Fruit fly (Drosophila melanogaster) whole organism, prepupa: ENCODE results near the gene CG10177.

Experiments
- Blimp-1 ChIP-seq: fragments of 200-800 bp; sonication (Bioruptor generic); optimal IDR thresholded peaks from 3 replicates; lab custom pipeline; 2017; ENCODE audit warnings: missing biosample characterization, missing genetic modification characterization, mild to moderate bottlenecking, moderate library complexity, missing genetic modification reagents
- CG10631 ChIP-seq: fragments of 200-800 bp; sonication (Bioruptor generic); optimal IDR thresholded peaks from 2 replicates; lab custom pipeline; 2016; ENCODE audit warnings: missing biosample characterization, missing genetic modification characterization
- CG11294 ChIP-seq: fragments of 200-800 bp; sonication (Bioruptor generic); IDR thresholded peaks from 2 replicates; pipeline ENCODE4 v1.3.6; 2022; ENCODE audit warnings: missing biosample characterization, missing genetic modification characterization
- CG11762 ChIP-seq: fragments of 200-800 bp; sonication (Bioruptor generic); optimal IDR thresholded peaks from 3 replicates; lab custom pipeline; 2016; ENCODE audit warnings: missing biosample characterization, missing genetic modification characterization; ENCODE audit not compliant: insufficient read depth
- CG15336 ChIP-seq: fragments of 200-800 bp; sonication (Bioruptor generic); IDR thresholded peaks from 2 replicates; pipeline ENCODE4 v1.3.6; 2022; ENCODE audit warnings: missing biosample characterization, missing genetic modification characterization
- CG1621 ChIP-seq: fragments of 200-800 bp; sonication (Bioruptor generic); optimal IDR thresholded peaks from 3 replicates; lab custom pipeline; 2018; ENCODE audit warnings: missing biosample characterization, mild to moderate bottlenecking, missing genetic modification characterization
- CG16779 ChIP-seq: fragments of 200-800 bp; sonication (Bioruptor generic); optimal IDR thresholded peaks from 3 replicates; lab custom pipeline; 2017; ENCODE audit warnings: missing biosample characterization, mild to moderate bottlenecking, missing genetic modification characterization
- CG3032 ChIP-seq: fragments of 200-800 bp; optimal IDR thresholded peaks from 2 replicates; lab custom pipeline; 2019; ENCODE audit warnings: missing biosample characterization, mild to moderate bottlenecking, missing genetic modification characterization, moderate library complexity
- CG31627 ChIP-seq: fragments of 200-800 bp; sonication (Bioruptor generic); optimal IDR thresholded peaks from 3 replicates; lab custom pipeline; 2016; ENCODE audit warnings: missing biosample characterization, missing genetic modification characterization
- CG32006 ChIP-seq: fragments of 200-800 bp; sonication (Bioruptor generic); optimal IDR thresholded peaks from 3 replicates; lab custom pipeline; 2017; ENCODE audit warnings: missing biosample characterization, mild to moderate bottlenecking, missing genetic modification characterization
- CG34406 ChIP-seq: fragments of 200-800 bp; sonication (Bioruptor generic); optimal IDR thresholded peaks from 3 replicates; lab custom pipeline; 2016; ENCODE audit warnings: missing biosample characterization, missing genetic modification characterization
- CG4318 ChIP-seq: fragments of 200-800 bp; sonication (Bioruptor generic); optimal IDR thresholded peaks from 3 replicates; lab custom pipeline; 2017; ENCODE audit warnings: missing biosample characterization, mild to moderate bottlenecking, missing genetic modification characterization
- CG6163 ChIP-seq: fragments of 200-800 bp; sonication (Bioruptor generic); IDR thresholded peaks from 3 replicates; pipeline ENCODE4 v1.3.6; 2022; ENCODE audit warnings: missing biosample characterization, missing genetic modification characterization
- CG6276 ChIP-seq: fragments of 200-800 bp; sonication (Bioruptor generic); optimal IDR thresholded peaks from 2 replicates; lab custom pipeline; 2017; ENCODE audit warnings: missing biosample characterization, mild to moderate bottlenecking, missing genetic modification characterization
- CG6792 ChIP-seq: fragments of 200-800 bp; sonication (Bioruptor generic); optimal IDR thresholded peaks from 3 replicates; lab custom pipeline; 2016; ENCODE audit warnings: missing biosample characterization, missing genetic modification characterization
- CG6808 ChIP-seq: fragments of 200-800 bp; sonication (Bioruptor generic); optimal IDR thresholded peaks from 3 replicates; lab custom pipeline; 2017; ENCODE audit warnings: missing biosample characterization, missing genetic modification characterization, mild to moderate bottlenecking, moderate library complexity, missing genetic modification reagents
- CG6854 ChIP-seq: fragments of 200-800 bp; sonication (Bioruptor generic); optimal IDR thresholded peaks from 2 replicates; lab custom pipeline; 2017; ENCODE audit warnings: missing biosample characterization, mild to moderate bottlenecking, missing genetic modification characterization
- CG8119 ChIP-seq: fragments of 200-800 bp; sonication (Bioruptor generic); IDR thresholded peaks from 3 replicates; pipeline ENCODE4 v1.3.6; 2022; ENCODE audit warnings: missing biosample characterization, missing genetic modification characterization
- CG8319 ChIP-seq: fragments of 200-800 bp; sonication (Bioruptor generic); optimal IDR thresholded peaks from 3 replicates; lab custom pipeline; 2016; ENCODE audit warnings: missing biosample characterization, missing genetic modification characterization
- CG8632 ChIP-seq: fragments of 200-800 bp; sonication (Bioruptor generic); optimal IDR thresholded peaks from 3 replicates; lab custom pipeline; 2016; ENCODE audit warnings: missing biosample characterization, missing genetic modification characterization
- CG9139 ChIP-seq: fragments of 200-800 bp; sonication (Bioruptor generic); optimal IDR thresholded peaks from 3 replicates; lab custom pipeline; 2017; ENCODE audit warnings: missing biosample characterization, mild to moderate bottlenecking, missing genetic modification characterization
- Eip78C ChIP-seq: fragments of 200-800 bp; sonication (Bioruptor generic); peaks from one replicate; lab custom pipeline; 2016; ENCODE audit warnings: missing biosample characterization, missing genetic modification characterization
- Eip93F ChIP-seq: fragments of 200-800 bp; sonication (Bioruptor generic); optimal IDR thresholded peaks from 2 replicates; lab custom pipeline; 2016; ENCODE audit warnings: missing biosample characterization, mild to moderate bottlenecking, missing genetic modification characterization
- Ets21C ChIP-seq: fragments of 200-800 bp; sonication (Bioruptor generic); optimal IDR thresholded peaks from 3 replicates; lab custom pipeline; 2016; ENCODE audit warnings: missing biosample characterization, missing genetic modification characterization
- Ets96B ChIP-seq: fragments of 200-800 bp; optimal IDR thresholded peaks from 2 replicates; lab custom pipeline; 2019; ENCODE audit warnings: missing biosample characterization, mild to moderate bottlenecking, missing genetic modification characterization, moderate library complexity
- Gug ChIP-seq: fragments of 200-800 bp; sonication (Bioruptor generic); IDR thresholded peaks from 2 replicates; pipeline ENCODE4 v1.3.6; 2022; ENCODE audit warnings: missing biosample characterization, missing genetic modification characterization
- Hr38 ChIP-seq: sonication (Bioruptor generic); optimal IDR thresholded peaks from 2 replicates; lab custom pipeline; 2016; ENCODE audit warnings: missing biosample characterization, missing genetic modification characterization
- Hr39 ChIP-seq: fragments of 200-800 bp; sonication (Bioruptor generic); optimal IDR thresholded peaks from 2 replicates; lab custom pipeline; 2016; ENCODE audit warnings: missing biosample characterization, missing genetic modification characterization
- Hr4 ChIP-seq: fragments of 200-800 bp; sonication (Bioruptor generic); optimal IDR thresholded peaks from 3 replicates; lab custom pipeline; 2016; ENCODE audit warnings: missing biosample characterization, missing genetic modification characterization
- Met ChIP-seq: fragments of 200-800 bp; sonication (Bioruptor generic); optimal IDR thresholded peaks from 3 replicates; lab custom pipeline; 2016; ENCODE audit warnings: missing biosample characterization, missing genetic modification characterization
- OdsH ChIP-seq: fragments of 200-800 bp; sonication (Bioruptor generic); optimal IDR thresholded peaks from 3 replicates; lab custom pipeline; 2016; ENCODE audit warnings: missing biosample characterization, missing genetic modification characterization
- Smox ChIP-seq: fragments of 200-800 bp; sonication (Bioruptor generic); optimal IDR thresholded peaks from 3 replicates; lab custom pipeline; 2016; ENCODE audit warnings: missing biosample characterization, missing genetic modification characterization
- Sox102F ChIP-seq: fragments of 200-800 bp; sonication (Bioruptor generic); optimal IDR thresholded peaks from 2 replicates; lab custom pipeline; 2016; ENCODE audit warnings: missing biosample characterization, mild to moderate bottlenecking, missing genetic modification characterization
- Sox14 ChIP-seq: fragments of 200-800 bp; sonication (Bioruptor generic); optimal IDR thresholded peaks from 3 replicates; lab custom pipeline; 2016; ENCODE audit warnings: missing biosample characterization, missing genetic modification characterization
- Sox15 ChIP-seq: fragments of 200-800 bp; sonication (Bioruptor generic); optimal IDR thresholded peaks from 3 replicates; lab custom pipeline; 2016; ENCODE audit warnings: missing biosample characterization, missing genetic modification characterization
- achi ChIP-seq: fragments of 200-800 bp; sonication (Bioruptor generic); optimal IDR thresholded peaks from 3 replicates; lab custom pipeline; 2016; ENCODE audit warnings: missing biosample characterization, missing genetic modification characterization
- acj6 ChIP-seq: fragments of 200-800 bp; sonication (Bioruptor generic); optimal IDR thresholded peaks from 3 replicates; lab custom pipeline; 2016; ENCODE audit warnings: missing biosample characterization, missing genetic modification characterization
- cyc ChIP-seq: fragments of 200-800 bp; sonication (Bioruptor generic); optimal IDR thresholded peaks from 3 replicates; lab custom pipeline; 2016; ENCODE audit warnings: missing biosample characterization, missing genetic modification characterization
- dac ChIP-seq: fragments of 200-800 bp; sonication (Bioruptor generic); optimal IDR thresholded peaks from 2 replicates; lab custom pipeline; 2017; ENCODE audit warnings: missing biosample characterization, mild to moderate bottlenecking, missing genetic modification characterization
- dsx ChIP-seq: fragments of 200-800 bp; optimal IDR thresholded peaks from 3 replicates; lab custom pipeline; 2019; ENCODE audit warnings: missing biosample characterization, mild to moderate bottlenecking, missing genetic modification characterization, moderate library complexity; ENCODE audit not compliant: poor library complexity, severe bottlenecking
- eg ChIP-seq: fragments of 200-800 bp; sonication (Bioruptor generic); IDR thresholded peaks from 3 replicates; pipeline ENCODE4 v1.3.6; 2022; ENCODE audit warnings: missing biosample characterization, missing genetic modification characterization
- esn ChIP-seq: fragments of 200-800 bp; sonication (Bioruptor generic); optimal IDR thresholded peaks from 2 replicates; lab custom pipeline; 2016; ENCODE audit warnings: missing biosample characterization, mild to moderate bottlenecking, missing genetic modification characterization, moderate library complexity
- fd85E ChIP-seq: fragments of 200-800 bp; sonication (Bioruptor generic); optimal IDR thresholded peaks from 3 replicates; lab custom pipeline; 2016; ENCODE audit warnings: missing biosample characterization, missing genetic modification characterization
- fkh ChIP-seq: fragments of 200-800 bp; sonication (Bioruptor generic); optimal IDR thresholded peaks from 3 replicates; lab custom pipeline; 2017; ENCODE audit warnings: missing biosample characterization, mild to moderate bottlenecking, missing genetic modification characterization, moderate library complexity
- lz ChIP-seq: fragments of 200-800 bp; sonication (Bioruptor generic); optimal IDR thresholded peaks from 3 replicates; lab custom pipeline; 2016; ENCODE audit warnings: missing biosample characterization, missing genetic modification characterization
- net ChIP-seq: fragments of 200-800 bp; sonication (Bioruptor generic); optimal IDR thresholded peaks from 3 replicates; lab custom pipeline; 2016; ENCODE audit warnings: missing biosample characterization, missing genetic modification characterization
- pdm3 ChIP-seq: fragments of 200-800 bp; sonication (Bioruptor generic); optimal IDR thresholded peaks from 3 replicates; lab custom pipeline; 2016; ENCODE audit warnings: missing biosample characterization, missing genetic modification characterization
- salr ChIP-seq, 2 experiments: fragments of 200-800 bp; sonication (Bioruptor generic); optimal IDR thresholded peaks; 3 replicates each; lab custom pipeline; 2016 to 2018; ENCODE audit warnings: missing biosample characterization in 2 of 2, missing genetic modification characterization in 2 of 2, mild to moderate bottlenecking in 1 of 2
- spab ChIP-seq: fragments of 200-800 bp; sonication (Bioruptor generic); optimal IDR thresholded peaks from 2 replicates; lab custom pipeline; 2017; ENCODE audit warnings: missing biosample characterization, mild to moderate bottlenecking, missing genetic modification characterization, missing genetic modification reagents
- ss ChIP-seq, 2 experiments: fragments of 200-800 bp; sonication (Bioruptor generic); optimal IDR thresholded peaks; 2 replicates in 1 of 2; 3 replicates in 1 of 2; lab custom pipeline; 2017 to 2018; ENCODE audit warnings: mild to moderate bottlenecking in 2 of 2, missing biosample characterization in 2 of 2, missing genetic modification characterization in 2 of 2, moderate library complexity in 1 of 2
- svp ChIP-seq: fragments of 200-800 bp; sonication (Bioruptor generic); peaks from one replicate; lab custom pipeline; 2016; ENCODE audit warnings: missing biosample characterization, missing genetic modification characterization
- topi ChIP-seq: fragments of 200-800 bp; sonication (Bioruptor generic); optimal IDR thresholded peaks from 3 replicates; lab custom pipeline; 2016; ENCODE audit warnings: missing biosample characterization, missing genetic modification characterization
- vri ChIP-seq: fragments of 200-800 bp; sonication (Bioruptor generic); optimal IDR thresholded peaks from 3 replicates; lab custom pipeline; 2016; ENCODE audit warnings: missing biosample characterization, mild to moderate bottlenecking, missing genetic modification characterization

Gene CG10177

dm6 chr3R:23496488-23496887 is 24.9 kb downstream of the CG10177 start:
- peak; percentile 38 for TF ChIP-seq cyc (GFP tag; lab: Kevin White, UChicago)
- TF ChIP-seq CG6163 (GFP tag; lab: Robert Waterston, UW): no peak
- TF ChIP-seq acj6 (GFP tag; lab: Kevin White, UChicago): peak; percentile 54
- TF ChIP-seq lz (GFP tag; lab: Kevin White, UChicago): peak; percentile 25
- peak; percentile 48 for TF ChIP-seq Smox (GFP tag; lab: Kevin White, UChicago)
- no peak for TF ChIP-seq fd85E
- TF ChIP-seq CG6808 (GFP tag; lab: Kevin White, UChicago): peak; percentile 25
- no peak for TF ChIP-seq CG11294 (GFP tag; lab: Robert Waterston, UW)
- no peak for TF ChIP-seq Hr38 (GFP tag; lab: Kevin White, UChicago)
- TF ChIP-seq Eip78C (GFP tag; lab: Kevin White, UChicago): peak; percentile 86
- TF ChIP-seq pdm3 (GFP tag; lab: Kevin White, UChicago): peak; percentile 15
- no peak for TF ChIP-seq eg
- no peak for TF ChIP-seq fkh (GFP tag; lab: Kevin White, UChicago)
- TF ChIP-seq Sox102F: no peak
- no peak for TF ChIP-seq CG4318 (GFP tag; lab: Kevin White, UChicago)
- TF ChIP-seq CG8319 (GFP tag; lab: Kevin White, UChicago): peak; percentile 21
- TF ChIP-seq Ets96B (tag; lab: Kevin White, UChicago): peak; percentile 18
- TF ChIP-seq CG6854 (GFP tag; lab: Kevin White, UChicago): no peak
- peak; percentile 85 for TF ChIP-seq svp
- TF ChIP-seq CG10631 (GFP tag; lab: Kevin White, UChicago): peak; percentile 38
- peak; percentile 20 for TF ChIP-seq Blimp-1 (GFP tag; lab: Kevin White, UChicago)
- TF ChIP-seq CG31627 (GFP tag; lab: Kevin White, UChicago): peak; percentile 42
- TF ChIP-seq CG16779 (tag; lab: Kevin White, UChicago): no peak
- peak; percentile 22 for TF ChIP-seq Hr39 (GFP tag; lab: Kevin White, UChicago)
- TF ChIP-seq Gug: no peak
- TF ChIP-seq dac: no peak
- TF ChIP-seq Ets21C (GFP tag; lab: Kevin White, UChicago): no peak
- TF ChIP-seq CG8632 (GFP tag; lab: Kevin White, UChicago): peak; percentile 70
- peak in 1 of 2 experiments; percentile 50 for TF ChIP-seq ss (GFP tag; optimal IDR thresholded peaks at IDR 0.05; lab: Kevin White, UChicago)
- TF ChIP-seq salr (GFP tag; optimal IDR thresholded peaks at IDR 0.05; lab: Kevin White, UChicago): no peak
- no peak for TF ChIP-seq CG8119 (GFP tag; lab: Robert Waterston, UW)
- peak; percentile 36 for TF ChIP-seq CG3032 (tag; lab: Kevin White, UChicago)
- no peak for TF ChIP-seq CG9139 (GFP tag; lab: Kevin White, UChicago)
- peak; percentile 22 for TF ChIP-seq Eip93F (GFP tag; lab: Kevin White, UChicago)
- TF ChIP-seq esn (GFP tag; lab: Kevin White, UChicago): peak; percentile 76
- peak; percentile 66 for TF ChIP-seq Met (GFP tag; lab: Kevin White, UChicago)
- TF ChIP-seq Sox15: peak; percentile 5
- peak; percentile 58 for TF ChIP-seq CG6792 (GFP tag; lab: Kevin White, UChicago)
- TF ChIP-seq CG1621 (tag; lab: Kevin White, UChicago): no peak
- TF ChIP-seq CG11762 (GFP tag; lab: Kevin White, UChicago): peak; percentile 3
- peak; percentile 79 for TF ChIP-seq CG34406 (GFP tag; lab: Kevin White, UChicago)
- peak; percentile 5 for TF ChIP-seq vri (GFP tag; lab: Kevin White, UChicago)
- TF ChIP-seq Hr4 (GFP tag; lab: Kevin White, UChicago): no peak
- TF ChIP-seq OdsH (GFP tag; lab: Kevin White, UChicago): peak; percentile 42
- no peak for TF ChIP-seq spab (GFP tag; lab: Kevin White, UChicago)
- TF ChIP-seq CG32006 (GFP tag; lab: Kevin White, UChicago): no peak
- TF ChIP-seq CG15336 (GFP tag; lab: Robert Waterston, UW): no peak
- no peak for TF ChIP-seq Sox14 (GFP tag; lab: Kevin White, UChicago)
- TF ChIP-seq net (GFP tag; lab: Kevin White, UChicago): peak; percentile 0
- TF ChIP-seq achi: peak; percentile 41
- TF ChIP-seq CG6276: no peak
- TF ChIP-seq topi (GFP tag; lab: Kevin White, UChicago): peak; percentile 49
- peak; percentile 49 for TF ChIP-seq dsx (GFP tag; lab: Kevin White, UChicago)
